Fruit fly (Drosophila melanogaster) whole organism, embryonic: Measurements from ENCODE around the gene Hmt4-20.

ENCODE experiments used
- Antp ChIP-seq: fragments of 200-800 bp; sonication (Bioruptor generic); optimal IDR thresholded peaks from 3 replicates; lab custom pipeline; 2016; ENCODE audit warnings: missing biosample characterization, missing genetic modification characterization
- CG1024 ChIP-seq: fragments of 200-800 bp; sonication (Bioruptor generic); IDR thresholded peaks from 2 replicates; pipeline ENCODE4 v1.3.6; 2022; ENCODE audit warnings: missing biosample characterization, missing genetic modification characterization
- CG10462 ChIP-seq: fragments of 200-800 bp; sonication (Bioruptor generic); optimal IDR thresholded peaks from 2 replicates; lab custom pipeline; 2016; ENCODE audit warnings: missing biosample characterization, missing genetic modification characterization
- CG11247 ChIP-seq: fragments of 200-800 bp; sonication (Bioruptor generic); IDR thresholded peaks from 2 replicates; pipeline ENCODE4 v1.3.6; 2022; ENCODE audit warnings: missing biosample characterization, missing genetic modification characterization
- CG12155 ChIP-seq: fragments of 200-800 bp; sonication (Bioruptor generic); optimal IDR thresholded peaks from 3 replicates; lab custom pipeline; 2016; ENCODE audit warnings: missing biosample characterization, missing genetic modification characterization
- CG14014 ChIP-seq: fragments of 200-800 bp; sonication (Bioruptor generic); IDR thresholded peaks from 2 replicates; pipeline ENCODE4 v1.3.6; 2022; ENCODE audit warnings: missing biosample characterization, missing genetic modification characterization
- CG1647 ChIP-seq: fragments of 200-800 bp; sonication (Bioruptor generic); optimal IDR thresholded peaks from 3 replicates; lab custom pipeline; 2016; ENCODE audit warnings: missing biosample characterization, missing genetic modification characterization
- CG3065 ChIP-seq: fragments of 200-800 bp; sonication (Bioruptor generic); optimal IDR thresholded peaks from 2 replicates; lab custom pipeline; 2016; ENCODE audit warnings: missing biosample characterization, missing genetic modification characterization
- CG32532 ChIP-seq: fragments of 200-800 bp; sonication (Bioruptor generic); IDR thresholded peaks from 2 replicates; pipeline ENCODE4 v1.3.6; 2022; ENCODE audit warnings: missing biosample characterization, missing genetic modification characterization
- CG33557 ChIP-seq: fragments of 200-800 bp; sonication (Bioruptor generic); optimal IDR thresholded peaks from 2 replicates; lab custom pipeline; 2019; ENCODE audit warnings: missing biosample characterization, mild to moderate bottlenecking, missing genetic modification characterization, moderate library complexity
- CG34376 ChIP-seq: fragments of 200-800 bp; sonication (Bioruptor generic); optimal IDR thresholded peaks from 2 replicates; lab custom pipeline; 2018; ENCODE audit warnings: missing biosample characterization, mild to moderate bottlenecking, missing genetic modification characterization
- CG4617 ChIP-seq: fragments of 200-800 bp; sonication (Bioruptor generic); optimal IDR thresholded peaks from 3 replicates; lab custom pipeline; 2016; ENCODE audit warnings: missing biosample characterization, missing genetic modification characterization, borderline replicate concordance
- CG4707 ChIP-seq: fragments of 200-800 bp; sonication (Bioruptor generic); optimal IDR thresholded peaks from 2 replicates; lab custom pipeline; 2018; ENCODE audit warnings: missing biosample characterization, mild to moderate bottlenecking, missing genetic modification characterization, moderate library complexity
- CG6654 ChIP-seq: fragments of 200-800 bp; sonication (Bioruptor generic); optimal IDR thresholded peaks from 2 replicates; lab custom pipeline; 2017; ENCODE audit warnings: missing biosample characterization, mild to moderate bottlenecking, missing genetic modification characterization
- CG7556 ChIP-seq: fragments of 200-800 bp; sonication (Bioruptor generic); optimal IDR thresholded peaks from 2 replicates; lab custom pipeline; 2017; ENCODE audit warnings: missing biosample characterization, mild to moderate bottlenecking, missing genetic modification characterization
- CG7987 ChIP-seq: fragments of 200-800 bp; sonication (Bioruptor generic); optimal IDR thresholded peaks from 2 replicates; lab custom pipeline; 2018; ENCODE audit warnings: missing biosample characterization, mild to moderate bottlenecking, missing genetic modification characterization, moderate library complexity
- CG8478 ChIP-seq: fragments of >200 bp; optimal IDR thresholded peaks from 2 replicates; lab custom pipeline; 2018
- CG8924 ChIP-seq: fragments of 200-800 bp; optimal IDR thresholded peaks from 3 replicates; lab custom pipeline; 2019; ENCODE audit warnings: missing biosample characterization, mild to moderate bottlenecking, missing genetic modification characterization, moderate library complexity
- CG9437 ChIP-seq: fragments of 200-800 bp; sonication (Bioruptor generic); optimal IDR thresholded peaks from 2 replicates; lab custom pipeline; 2018; ENCODE audit warnings: missing biosample characterization, mild to moderate bottlenecking, missing genetic modification characterization
- CG9932 ChIP-seq: fragments of 200-800 bp; sonication (Bioruptor generic); IDR thresholded peaks from 2 replicates; pipeline ENCODE4 v1.3.6; 2022; ENCODE audit warnings: missing biosample characterization, missing genetic modification characterization
- Dek ChIP-seq: fragments of 200-800 bp; sonication (Bioruptor generic); optimal IDR thresholded peaks from 3 replicates; lab custom pipeline; 2019; ENCODE audit warnings: missing biosample characterization, mild to moderate bottlenecking, missing genetic modification characterization, moderate library complexity
- Dp ChIP-seq: fragments of 200-800 bp; sonication (Bioruptor generic); optimal IDR thresholded peaks from 2 replicates; lab custom pipeline; 2018; ENCODE audit warnings: missing biosample characterization, mild to moderate bottlenecking, missing genetic modification characterization, moderate library complexity
- E2f1 ChIP-seq: fragments of 200-800 bp; sonication (Bioruptor generic); IDR thresholded peaks from 2 replicates; pipeline ENCODE4 v1.3.6; 2022; ENCODE audit warnings: missing biosample characterization, missing genetic modification characterization
- E2f2 ChIP-seq: fragments of 200-800 bp; sonication (Bioruptor generic); IDR thresholded peaks from 2 replicates; pipeline ENCODE4 v1.3.6; 2022; ENCODE audit warnings: missing biosample characterization, missing genetic modification characterization
- Ets97D ChIP-seq: fragments of 200-800 bp; sonication (Bioruptor generic); optimal IDR thresholded peaks from 3 replicates; lab custom pipeline; 2016; ENCODE audit warnings: missing biosample characterization, missing genetic modification characterization
- Fer1 ChIP-seq: fragments of 200-800 bp; sonication (Bioruptor generic); optimal IDR thresholded peaks from 2 replicates; lab custom pipeline; 2017; ENCODE audit warnings: missing biosample characterization, mild to moderate bottlenecking, missing genetic modification characterization
- Med ChIP-seq: fragments of 200-800 bp; sonication (Bioruptor generic); peaks from one replicate; lab custom pipeline; 2016; ENCODE audit warnings: missing biosample characterization, missing genetic modification characterization, mild to moderate bottlenecking, inconsistent platforms, moderate library complexity
- Mrtf ChIP-seq: fragments of 200-800 bp; sonication (Bioruptor generic); IDR thresholded peaks from 3 replicates; pipeline ENCODE4 v1.3.6; 2022; ENCODE audit warnings: missing biosample characterization, missing genetic modification characterization
- Poxn ChIP-seq: fragments of 200-800 bp; sonication (Bioruptor generic); IDR thresholded peaks from 2 replicates; pipeline ENCODE4 v1.3.6; 2022; ENCODE audit warnings: missing biosample characterization, missing genetic modification characterization
- Side ChIP-seq: fragments of 200-800 bp; sonication (Bioruptor generic); optimal IDR thresholded peaks from 2 replicates; lab custom pipeline; 2016; ENCODE audit warnings: missing biosample characterization, missing genetic modification characterization
- Trl ChIP-seq, 3 experiments: fragments of >200 bp in 2 of 3; fragments of 200-800 bp in 1 of 3; sonication (Bioruptor generic) in 1 of 3; optimal IDR thresholded peaks; 2 replicates in 1 of 3; 3 replicates in 2 of 3; lab custom pipeline; 2016 to 2017; ENCODE audit warnings: missing biosample characterization in 1 of 3, missing genetic modification characterization in 1 of 3
- Vsx1 ChIP-seq: fragments of 200-800 bp; sonication (Bioruptor generic); optimal IDR thresholded peaks from 2 replicates; lab custom pipeline; 2017; ENCODE audit warnings: missing biosample characterization, mild to moderate bottlenecking, missing genetic modification characterization, missing genetic modification reagents
- Xbp1 ChIP-seq: fragments of 200-800 bp; sonication (Bioruptor generic); optimal IDR thresholded peaks from 3 replicates; lab custom pipeline; 2016; ENCODE audit warnings: missing biosample characterization, mild to moderate bottlenecking, missing genetic modification characterization
- Xrp1 ChIP-seq: fragments of 200-800 bp; sonication (Bioruptor generic); IDR thresholded peaks from 2 replicates; pipeline ENCODE4 v1.3.6; 2022; ENCODE audit warnings: missing biosample characterization, missing genetic modification characterization
- aop ChIP-seq: fragments of 200-800 bp; sonication (Bioruptor generic); IDR thresholded peaks from 2 replicates; pipeline ENCODE4 v1.3.6; 2022; ENCODE audit warnings: missing biosample characterization, missing genetic modification characterization
- chm ChIP-seq: fragments of 200-800 bp; sonication (Bioruptor generic); IDR thresholded peaks from 2 replicates; pipeline ENCODE4 v1.3.6; 2022; ENCODE audit warnings: missing biosample characterization, missing genetic modification characterization
- ci ChIP-seq: fragments of 200-800 bp; sonication (Bioruptor generic); IDR thresholded peaks from 3 replicates; pipeline ENCODE4 v1.3.6; 2022; ENCODE audit warnings: missing biosample characterization, missing genetic modification characterization
- crol ChIP-seq: fragments of 200-800 bp; sonication (Bioruptor generic); IDR thresholded peaks from 2 replicates; pipeline ENCODE4 v1.3.6; 2022; ENCODE audit warnings: missing biosample characterization, missing genetic modification characterization
- cwo ChIP-seq: fragments of 200-800 bp; sonication (Bioruptor generic); optimal IDR thresholded peaks from 3 replicates; lab custom pipeline; 2017; ENCODE audit warnings: missing biosample characterization, missing genetic modification characterization, mild to moderate bottlenecking, moderate library complexity, missing genetic modification reagents
- fu2 ChIP-seq: fragments of 200-800 bp; sonication (Bioruptor generic); optimal IDR thresholded peaks from 2 replicates; lab custom pipeline; 2016; ENCODE audit warnings: missing biosample characterization, missing genetic modification characterization
- h ChIP-seq: fragments of >200 bp; optimal IDR thresholded peaks from 2 replicates; lab custom pipeline; 2017
- hth ChIP-seq: fragments of >200 bp; optimal IDR thresholded peaks from 2 replicates; lab custom pipeline; 2017; ENCODE audit warnings: inconsistent platforms
- jigr1 ChIP-seq: fragments of 200-800 bp; sonication (Bioruptor generic); IDR thresholded peaks from 3 replicates; pipeline ENCODE4 v1.3.6; 2022; ENCODE audit warnings: missing biosample characterization, missing genetic modification characterization
- kni ChIP-seq: fragments of 200-800 bp; sonication (Bioruptor generic); optimal IDR thresholded peaks from 3 replicates; lab custom pipeline; 2017; ENCODE audit warnings: mild to moderate bottlenecking, missing biosample characterization, missing genetic modification reagents, missing genetic modification characterization
- otp ChIP-seq: fragments of 200-800 bp; sonication (Bioruptor generic); IDR thresholded peaks from 3 replicates; pipeline ENCODE4, ENCODE4 v1.3.6; 2022; ENCODE audit warnings: missing biosample characterization, missing genetic modification characterization
- pho ChIP-seq: fragments of 200-800 bp; sonication (Bioruptor generic); optimal IDR thresholded peaks from 2 replicates; lab custom pipeline; 2016; ENCODE audit warnings: missing biosample characterization, missing genetic modification characterization
- sisA ChIP-seq: fragments of 200-800 bp; sonication (Bioruptor generic); IDR thresholded peaks from 2 replicates; pipeline ENCODE4 v1.3.6; 2022; ENCODE audit warnings: missing biosample characterization, missing genetic modification characterization
- sob ChIP-seq: fragments of 200-800 bp; sonication (Bioruptor generic); IDR thresholded peaks from 2 replicates; pipeline ENCODE4 v1.3.6; 2022; ENCODE audit warnings: missing biosample characterization, missing genetic modification characterization
- sqz ChIP-seq: fragments of 200-800 bp; sonication (Bioruptor generic); optimal IDR thresholded peaks from 3 replicates; lab custom pipeline; 2018; ENCODE audit warnings: missing biosample characterization, mild to moderate bottlenecking, missing genetic modification characterization
- stwl ChIP-seq: fragments of 200-800 bp; sonication (Bioruptor generic); optimal IDR thresholded peaks from 3 replicates; lab custom pipeline; 2018; ENCODE audit warnings: missing biosample characterization, mild to moderate bottlenecking, missing genetic modification characterization, moderate library complexity
- sug ChIP-seq: fragments of 200-800 bp; optimal IDR thresholded peaks from 2 replicates; lab custom pipeline; 2019; ENCODE audit warnings: missing biosample characterization, mild to moderate bottlenecking, missing genetic modification characterization, moderate library complexity
- vnd ChIP-seq: fragments of 200-800 bp; sonication (Bioruptor generic); IDR thresholded peaks from 3 replicates; pipeline ENCODE4 v1.3.6; 2022; ENCODE audit warnings: missing biosample characterization, missing genetic modification characterization; ENCODE audit not compliant: partially characterized antibody

The Hmt4-20 gene

DNA sequence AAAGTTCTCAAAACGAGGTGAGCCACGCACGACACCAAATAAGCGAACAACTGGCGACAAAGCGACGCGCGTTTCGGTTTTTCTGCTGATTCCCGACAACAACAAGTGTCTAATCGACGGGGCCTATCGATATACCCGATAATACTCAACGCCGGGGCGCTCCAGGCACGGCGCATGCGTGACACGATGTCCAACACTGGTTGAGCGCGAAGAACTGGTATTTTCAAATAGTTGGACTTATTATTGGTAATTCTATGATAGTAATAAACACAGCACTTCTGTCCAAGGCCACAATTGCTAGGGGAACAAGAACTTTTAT lies 38.4 kb downstream of the Hmt4-20 start (continued):
- no peak for TF ChIP-seq sqz
- no peak for TF ChIP-seq sisA (GFP tag; lab: Robert Waterston, UW)
- no peak for TF ChIP-seq E2f1 (GFP tag; lab: Robert Waterston, UW)
- TF ChIP-seq vnd (GFP tag; lab: Robert Waterston, UW): peak; percentile 91
- TF ChIP-seq CG7556 (GFP tag; lab: Kevin White, UChicago): no peak
- TF ChIP-seq h (lab: Kevin White, UChicago): no peak
- TF ChIP-seq CG3065: no peak
- TF ChIP-seq kni: no peak
- no peak for TF ChIP-seq Xbp1
- no peak for TF ChIP-seq CG9437 (GFP tag; lab: Kevin White, UChicago)
- no peak for TF ChIP-seq Poxn (GFP tag; lab: Robert Waterston, UW)
- TF ChIP-seq Fer1 (GFP tag; lab: Kevin White, UChicago): no peak
- peak; percentile 45 for TF ChIP-seq stwl (tag; lab: Kevin White, UChicago)
- no peak for TF ChIP-seq aop (GFP tag; lab: Robert Waterston, UW)
- TF ChIP-seq Xrp1 (GFP tag; lab: Robert Waterston, UW): no peak
- TF ChIP-seq CG6654 (GFP tag; lab: Kevin White, UChicago): no peak
- TF ChIP-seq fu2 (GFP tag; lab: Kevin White, UChicago): no peak
- TF ChIP-seq jigr1 (GFP tag; lab: Robert Waterston, UW): no peak
- TF ChIP-seq CG14014 (GFP tag; lab: Robert Waterston, UW): no peak
- TF ChIP-seq Mrtf (GFP tag; lab: Robert Waterston, UW): no peak
- TF ChIP-seq Antp (GFP tag; lab: Kevin White, UChicago): no peak
- TF ChIP-seq CG1647: no peak
- no peak for TF ChIP-seq crol (GFP tag; lab: Robert Waterston, UW)
- TF ChIP-seq cwo (GFP tag; lab: Kevin White, UChicago): no peak
- TF ChIP-seq CG33557: no peak
- no peak for TF ChIP-seq hth (lab: Kevin White, UChicago)
- TF ChIP-seq CG32532 (GFP tag; lab: Robert Waterston, UW): 0 out of 2 replicates have a peak, but pooled peaks have one; percentile 6
- TF ChIP-seq Dek (tag; lab: Kevin White, UChicago): no peak
- TF ChIP-seq pho (GFP tag; lab: Kevin White, UChicago): no peak
- TF ChIP-seq sug (tag; lab: Kevin White, UChicago): no peak
- TF ChIP-seq chm (GFP tag; lab: Robert Waterston, UW): no peak
- TF ChIP-seq CG1024 (GFP tag; lab: Robert Waterston, UW): no peak
- no peak for TF ChIP-seq Vsx1 (GFP tag; lab: Kevin White, UChicago)
- TF ChIP-seq sob (GFP tag; lab: Robert Waterston, UW): 0 out of 2 replicates have a peak, but pooled peaks have one; percentile 11
- TF ChIP-seq CG34376 (GFP tag; lab: Kevin White, UChicago): no peak

DNA sequence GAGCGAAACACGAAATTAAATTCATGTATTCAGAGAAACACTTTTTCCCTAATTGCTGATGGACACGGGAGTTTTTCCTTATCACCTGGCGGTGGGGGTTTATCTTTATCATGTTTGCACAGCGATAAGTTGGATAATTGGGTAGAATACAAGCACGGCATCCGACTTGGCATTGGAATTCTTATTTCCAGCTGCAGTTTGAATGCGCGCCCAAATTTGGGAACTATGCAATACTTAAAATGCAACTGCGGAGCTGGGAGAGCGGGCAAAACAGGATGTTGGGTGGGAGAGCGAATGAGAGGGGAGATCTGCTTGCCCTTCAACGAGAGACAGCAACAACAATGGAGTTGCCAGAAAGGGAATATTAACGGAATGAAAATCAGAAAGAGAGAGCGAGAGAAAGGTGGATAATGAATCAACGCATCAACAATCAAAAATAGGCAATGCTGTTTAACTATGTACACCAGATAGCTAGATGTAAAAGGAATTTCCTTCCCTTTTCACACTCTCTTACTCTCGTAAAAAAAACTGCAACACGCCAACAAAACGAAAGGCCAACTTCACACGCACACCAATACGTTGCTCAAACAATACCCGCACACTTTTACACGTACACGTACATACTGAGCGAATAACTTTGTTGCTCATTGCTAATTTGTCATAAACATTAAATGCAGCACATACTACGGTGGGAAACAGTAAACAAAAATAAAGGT lies 38.9 kb downstream of the Hmt4-20 start:
- TF ChIP-seq CG10462 (GFP tag; lab: Kevin White, UChicago) (no peak), stwl (tag; lab: Kevin White, UChicago) (peak; percentile 4), CG4707 (GFP tag; lab: Kevin White, UChicago) (no peak), CG9932 (GFP tag; lab: Robert Waterston, UW) (no peak), CG7987 (GFP tag; lab: Kevin White, UChicago) (no peak), CG4617 (GFP tag; lab: Kevin White, UChicago) (peak; percentile 44), ci (GFP tag; lab: Robert Waterston, UW) (0 out of 3 replicates have a peak, but pooled peaks have one; percentile 14), otp (GFP tag; lab: Robert Waterston, UW) (no peak), CG12155 (GFP tag; lab: Kevin White, UChicago) (peak; percentile 9), Ets97D (GFP tag; lab: Kevin White, UChicago) (peak; percentile 10), Trl (optimal IDR thresholded peaks at IDR 0.05; lab: Kevin White, UChicago) (peak; percentile 7 to 53), Trl (GFP tag; optimal IDR thresholded peaks at IDR 0.05; lab: Kevin White, UChicago) (no peak), Med (GFP tag; lab: Kevin White, UChicago) (peak; percentile 70), CG11247 (no peak), E2f2 (GFP tag; lab: Robert Waterston, UW) (peak; percentile 58), Xrp1 (GFP tag; lab: Robert Waterston, UW) (peak; percentile 28; the same call in 1 of the 2 replicates), CG8924 (tag; lab: Kevin White, UChicago) (peak; percentile 44), Side (no peak), Dp (peak; percentile 51), CG8478 (lab: Kevin White, UChicago) (peak; percentile 78)
